Worm (Caenorhabditis elegans): ENCODE data around the gene pkc-1.

Gene pkc-1

DNA sequence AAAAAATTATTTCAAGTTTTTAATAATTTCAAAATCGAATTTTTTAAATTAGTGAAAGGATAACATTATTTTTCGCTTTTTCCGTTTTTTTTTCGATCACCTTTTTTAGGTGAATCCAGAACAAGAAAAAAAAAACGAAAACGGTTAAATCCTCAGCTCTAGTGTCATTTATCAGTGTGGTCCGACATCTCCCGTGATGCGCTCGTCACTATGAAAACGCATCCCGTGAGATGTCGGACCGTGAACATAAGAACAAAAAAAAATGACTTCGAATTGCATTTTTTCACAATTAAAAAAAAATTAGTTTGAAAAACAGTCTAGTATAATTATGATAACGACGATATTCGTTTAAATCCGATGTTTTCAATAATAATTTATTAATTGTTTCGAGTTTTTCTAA lies 15.8 kb upstream of the pkc-1 start:
- TF ChIP-seq M03D4.4 (tag; optimal IDR thresholded peaks at IDR 0.05) (no peak), blmp-1 (tag; optimal IDR thresholded peaks at IDR 0.05) (no peak), unc-39 (tag; optimal IDR thresholded peaks at IDR 0.05) (no peak), lsy-2 (tag; optimal IDR thresholded peaks at IDR 0.05) (no peak), nhr-2 (tag; optimal IDR thresholded peaks at IDR 0.05) (no peak), ces-1 (GFP tag; optimal IDR thresholded peaks at IDR 0.05) (no peak), lin-13 (tag; optimal IDR thresholded peaks at IDR 0.05) (no peak), drap-1 (GFP tag; optimal IDR thresholded peaks at IDR 0.05) (no peak), nhr-28 (tag; optimal IDR thresholded peaks at IDR 0.05) (no peak), zip-8 (tag; optimal IDR thresholded peaks at IDR 0.05) (no peak)

DNA sequence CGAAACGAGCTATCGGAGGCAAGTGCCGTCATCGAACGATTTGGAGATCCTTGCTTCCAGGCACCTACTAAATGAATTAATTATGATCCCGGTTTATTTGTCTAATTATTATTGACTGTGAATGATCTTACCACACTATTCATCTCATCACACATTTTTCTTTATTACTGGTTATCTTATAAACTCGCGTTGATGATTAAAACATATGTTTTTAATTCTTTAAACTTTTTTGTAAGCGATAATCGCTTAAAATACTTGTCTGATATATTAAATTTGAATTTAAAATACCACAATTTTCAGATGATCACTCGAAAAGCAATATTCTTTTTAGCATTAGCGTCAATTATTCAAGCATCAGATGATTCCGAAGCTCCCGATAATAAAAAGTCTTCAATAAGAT lies 13.2 kb upstream of the pkc-1 start, which contains the start of gene F10C2.5:
F10C2.5 (plus strand) TSS at position 301 of the 400 bp plus-strand sequence.
- TF ChIP-seq sem-2 (GFP tag; optimal IDR thresholded peaks at IDR 0.05) = no peak
- no peak for TF ChIP-seq unc-39 (tag; optimal IDR thresholded peaks at IDR 0.05)
- TF ChIP-seq cnd-1 (tag; optimal IDR thresholded peaks at IDR 0.05) = no peak
- TF ChIP-seq pha-4 (tag; optimal IDR thresholded peaks at IDR 0.05) = no peak
- TF ChIP-seq snpc-4 (tag; optimal IDR thresholded peaks at IDR 0.05) = no peak
- TF ChIP-seq M03D4.4 (tag; optimal IDR thresholded peaks at IDR 0.05) = no peak
- no peak for TF ChIP-seq unc-120 (tag; optimal IDR thresholded peaks at IDR 0.05; ENCODE audit: poor library complexity, severe bottlenecking)
- no peak for TF ChIP-seq lin-13 (tag; optimal IDR thresholded peaks at IDR 0.05)
- no peak for TF ChIP-seq ham-2 (GFP tag; optimal IDR thresholded peaks at IDR 0.05)
- TF ChIP-seq blmp-1 (tag; optimal IDR thresholded peaks at IDR 0.05) = no peak

DNA sequence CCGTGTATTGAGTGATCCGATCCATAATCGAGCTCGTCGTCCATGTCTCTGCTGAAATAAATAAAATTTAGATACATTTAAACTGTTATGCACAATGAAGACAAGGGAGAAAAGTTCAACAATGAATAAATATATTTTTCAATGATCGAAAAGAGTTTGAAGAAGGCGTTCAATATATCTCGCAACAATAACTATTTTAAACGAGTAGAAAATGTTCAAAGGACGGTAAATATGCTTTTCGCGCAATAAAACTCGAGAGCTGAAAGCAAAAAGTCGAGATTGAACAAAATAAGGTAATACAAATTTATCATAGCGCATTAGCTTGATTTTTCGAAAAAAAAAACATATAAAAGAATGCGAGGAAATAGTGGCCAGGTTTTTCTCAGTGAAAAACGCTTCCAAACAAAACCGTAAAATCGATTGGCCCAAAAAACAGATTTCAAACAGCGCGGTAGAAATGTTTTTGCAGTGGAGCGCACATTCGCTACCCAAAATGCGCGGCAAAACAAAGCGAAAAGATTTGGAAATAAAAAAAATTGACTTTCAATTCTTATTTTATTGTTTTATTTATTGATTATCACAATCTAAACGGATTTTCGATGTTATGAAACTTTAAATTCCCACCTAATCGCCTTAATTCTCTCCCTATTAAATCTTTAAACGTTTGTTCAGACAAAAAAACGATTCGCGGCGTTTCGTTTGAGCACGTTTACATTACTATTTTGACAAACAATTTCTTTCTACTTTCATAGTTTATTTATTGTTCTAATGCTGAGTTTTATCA lies 9.1 kb upstream of the pkc-1 start, which contains the start of the genes kup-1 and F10C2.4:
kup-1 (minus strand) TSS at position 51 of the 784 bp plus-strand sequence.
F10C2.4 (plus strand) TSS at position 734 of the 784 bp plus-strand sequence.
- TF ChIP-seq nhr-237 (tag; optimal IDR thresholded peaks at IDR 0.05) (peak; percentile 5), nhr-2 (tag; optimal IDR thresholded peaks at IDR 0.05) (peak; percentile 13), mep-1 (tag; optimal IDR thresholded peaks at IDR 0.05) (peak; percentile 53), ceh-39 (tag; optimal IDR thresholded peaks at IDR 0.05) (peak; percentile 61), lin-13 (tag; optimal IDR thresholded peaks at IDR 0.05) (no peak), lsy-2 (tag; optimal IDR thresholded peaks at IDR 0.05) (peak; percentile 39), ces-1 (GFP tag; optimal IDR thresholded peaks at IDR 0.05) (no peak), nhr-76 (tag; optimal IDR thresholded peaks at IDR 0.05) (no peak), mls-2 (tag; optimal IDR thresholded peaks at IDR 0.05) (no peak)

DNA sequence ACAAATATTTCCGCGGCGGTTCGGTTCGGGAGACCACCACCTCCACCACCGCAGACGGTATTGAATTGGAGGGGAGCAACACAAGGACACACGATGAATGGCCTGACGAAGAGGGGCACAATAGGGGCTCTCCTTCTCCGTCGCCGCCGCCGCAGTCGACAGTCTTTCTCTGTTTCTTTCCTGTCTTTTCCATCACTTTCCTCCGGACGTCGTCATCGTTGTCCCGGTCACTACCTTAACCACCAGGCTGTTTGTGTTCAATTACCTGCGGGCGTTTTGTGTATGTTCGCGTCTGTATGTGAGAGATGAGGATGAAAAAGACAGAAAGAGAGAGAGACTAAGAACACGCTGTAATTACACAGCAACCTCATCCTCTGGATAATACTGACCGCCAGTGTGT lies 7.8 kb upstream of the pkc-1 start:
- no peak for TF ChIP-seq drap-1 (GFP tag; optimal IDR thresholded peaks at IDR 0.05)
- peak; percentile 51 for TF ChIP-seq ceh-43 (GFP tag; optimal IDR thresholded peaks at IDR 0.05)
- peak; percentile 39 for TF ChIP-seq mls-2 (tag; optimal IDR thresholded peaks at IDR 0.05)
- peak; percentile 74 for TF ChIP-seq nhr-2 (tag; optimal IDR thresholded peaks at IDR 0.05)
- no peak for TF ChIP-seq pha-4 (tag; optimal IDR thresholded peaks at IDR 0.05)

DNA sequence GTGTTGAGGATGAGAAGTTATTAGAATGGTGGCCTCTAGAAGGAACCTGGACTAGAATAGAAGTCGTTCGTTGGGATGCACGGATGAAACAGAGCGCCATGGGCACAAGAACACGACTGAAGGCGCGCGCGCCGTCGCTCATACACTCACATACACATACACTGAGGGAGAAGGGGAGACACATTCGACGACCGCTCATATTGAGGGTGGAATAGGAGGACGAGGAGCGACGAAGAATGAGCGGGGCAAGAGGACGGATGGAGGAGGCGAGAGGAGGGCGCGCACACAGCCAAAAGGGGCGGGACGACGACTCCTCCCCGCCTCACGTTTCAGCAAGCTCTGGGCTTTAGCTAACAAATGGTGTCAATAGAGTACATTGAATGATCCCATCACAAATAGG lies 6.8 kb upstream of the pkc-1 start:
- TF ChIP-seq ceh-43 (GFP tag; optimal IDR thresholded peaks at IDR 0.05) = no peak
- no peak for TF ChIP-seq unc-39 (tag; optimal IDR thresholded peaks at IDR 0.05)
- no peak for TF ChIP-seq ztf-11 (tag; optimal IDR thresholded peaks at IDR 0.05)
- TF ChIP-seq lin-32 (GFP tag; optimal IDR thresholded peaks at IDR 0.05) = no peak
- no peak for TF ChIP-seq ces-1 (GFP tag; optimal IDR thresholded peaks at IDR 0.05)
- TF ChIP-seq mab-5 (tag; optimal IDR thresholded peaks at IDR 0.05) = no peak
- TF ChIP-seq unc-120 (tag; optimal IDR thresholded peaks at IDR 0.05; ENCODE audit: poor library complexity, severe bottlenecking) = peak; percentile 34
- TF ChIP-seq mep-1 (tag; optimal IDR thresholded peaks at IDR 0.05) = no peak
- TF ChIP-seq lsy-2 (tag; optimal IDR thresholded peaks at IDR 0.05) = no peak
- TF ChIP-seq nhr-28 (tag; optimal IDR thresholded peaks at IDR 0.05) = no peak
- TF ChIP-seq mls-2 (tag; optimal IDR thresholded peaks at IDR 0.05) = peak; percentile 50
- no peak for TF ChIP-seq bed-3 (GFP tag; optimal IDR thresholded peaks at IDR 0.05)
- TF ChIP-seq ham-2 (GFP tag; optimal IDR thresholded peaks at IDR 0.05) = peak; percentile 70
- TF ChIP-seq pha-4 (tag; optimal IDR thresholded peaks at IDR 0.05) = peak; percentile 35
- TF ChIP-seq nhr-76 (tag; optimal IDR thresholded peaks at IDR 0.05) = no peak
- no peak for TF ChIP-seq elt-1 (tag; optimal IDR thresholded peaks at IDR 0.05; ENCODE audit: borderline replicate concordance, insufficient read depth)
- TF ChIP-seq M03D4.4 (tag; optimal IDR thresholded peaks at IDR 0.05) = peak; percentile 12

DNA sequence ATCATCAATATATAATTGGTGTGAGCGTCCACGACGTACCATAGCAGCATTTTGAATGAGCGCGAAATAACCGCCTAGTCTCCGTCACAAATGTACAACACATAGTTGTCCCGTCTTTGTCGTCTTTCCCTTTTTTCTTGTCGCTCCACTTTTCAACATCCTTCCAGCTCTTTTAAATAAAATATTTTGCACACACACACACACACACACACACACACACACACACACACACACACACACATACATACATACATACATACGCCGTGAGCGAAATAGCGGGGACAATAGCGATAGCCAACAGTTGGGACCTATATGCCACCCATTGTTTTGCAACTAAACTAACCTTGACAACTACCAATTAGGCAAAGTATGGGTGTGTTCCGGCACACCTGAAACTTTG lies 6.4 kb upstream of the pkc-1 start:
- TF ChIP-seq hlh-1 (tag; optimal IDR thresholded peaks at IDR 0.05) = no peak
- peak; percentile 10 for TF ChIP-seq sem-2 (GFP tag; optimal IDR thresholded peaks at IDR 0.05)
- peak; percentile 76 for TF ChIP-seq ceh-83 (GFP tag; optimal IDR thresholded peaks at IDR 0.05)
- TF ChIP-seq pha-4 (tag; optimal IDR thresholded peaks at IDR 0.05) = no peak
- no peak for TF ChIP-seq nhr-28 (tag; optimal IDR thresholded peaks at IDR 0.05)
- TF ChIP-seq lin-32 (GFP tag; optimal IDR thresholded peaks at IDR 0.05) = no peak
